Fruit fly (Drosophila melanogaster) whole organism, embryonic: ENCODE measurements around the gene CG32313.

Experiments
- BEAF-32 ChIP-seq: fragments of 200-800 bp; sonication (Bioruptor generic); optimal IDR thresholded peaks from 3 replicates; lab custom pipeline; 2017; ENCODE audit warnings: missing biosample characterization, missing genetic modification characterization, mild to moderate bottlenecking, moderate library complexity, missing genetic modification reagents
- CG10267 ChIP-seq: fragments of 200-800 bp; sonication (Bioruptor generic); optimal IDR thresholded peaks from 2 replicates; lab custom pipeline; 2018; ENCODE audit warnings: missing biosample characterization, mild to moderate bottlenecking, missing genetic modification characterization, moderate library complexity
- CG10959 ChIP-seq: fragments of 200-800 bp; sonication (Bioruptor generic); IDR thresholded peaks from 2 replicates; pipeline ENCODE4 v1.3.6; 2022; ENCODE audit warnings: missing biosample characterization, missing genetic modification characterization
- CG1233 ChIP-seq: fragments of 200-800 bp; sonication (Bioruptor generic); optimal IDR thresholded peaks from 4 replicates; lab custom pipeline; 2018; ENCODE audit warnings: missing biosample characterization, mild to moderate bottlenecking, missing genetic modification characterization
- CG12391 ChIP-seq: fragments of 200-800 bp; sonication (Bioruptor generic); optimal IDR thresholded peaks from 3 replicates; lab custom pipeline; 2018; ENCODE audit warnings: missing biosample characterization, mild to moderate bottlenecking, missing genetic modification characterization, moderate library complexity
- CG12659 ChIP-seq: fragments of 200-800 bp; sonication (Bioruptor generic); optimal IDR thresholded peaks from 3 replicates; lab custom pipeline; 2017; ENCODE audit warnings: mild to moderate bottlenecking, missing biosample characterization, missing genetic modification reagents, missing genetic modification characterization
- CG14667 ChIP-seq: fragments of 200-800 bp; sonication (Bioruptor generic); IDR thresholded peaks from 2 replicates; pipeline ENCODE4 v1.3.6; 2022; ENCODE audit warnings: missing biosample characterization, missing genetic modification characterization
- CG16813 ChIP-seq: fragments of 200-800 bp; sonication (Bioruptor generic); IDR thresholded peaks from 3 replicates; pipeline ENCODE4 v1.3.6; 2022; ENCODE audit warnings: missing biosample characterization, missing genetic modification characterization; ENCODE audit not compliant: partially characterized antibody
- CG17186 ChIP-seq: fragments of 200-800 bp; sonication (Bioruptor generic); optimal IDR thresholded peaks from 3 replicates; lab custom pipeline; 2017; ENCODE audit warnings: missing biosample characterization, missing genetic modification reagents, missing genetic modification characterization
- CG17829 ChIP-seq: fragments of 200-800 bp; optimal IDR thresholded peaks from 2 replicates; lab custom pipeline; 2019; ENCODE audit warnings: missing biosample characterization, mild to moderate bottlenecking, missing genetic modification characterization, moderate library complexity
- CG18011 ChIP-seq: fragments of 200-800 bp; sonication (Bioruptor generic); optimal IDR thresholded peaks from 2 replicates; lab custom pipeline; 2017; ENCODE audit warnings: missing biosample characterization, missing genetic modification characterization, mild to moderate bottlenecking, moderate library complexity, missing genotype
- CG2889 ChIP-seq: fragments of 200-800 bp; sonication (Bioruptor generic); IDR thresholded peaks from 3 replicates; pipeline ENCODE4 v1.3.6; 2022; ENCODE audit warnings: missing biosample characterization, missing genetic modification characterization
- CG31388 ChIP-seq: fragments of 200-800 bp; sonication (Bioruptor generic); optimal IDR thresholded peaks from 2 replicates; lab custom pipeline; 2016; ENCODE audit warnings: missing biosample characterization, missing genetic modification characterization
- CG33213 ChIP-seq: fragments of 200-800 bp; sonication (Bioruptor generic); optimal IDR thresholded peaks from 3 replicates; lab custom pipeline; 2016; ENCODE audit warnings: missing biosample characterization, missing genetic modification characterization
- CG3726 ChIP-seq: fragments of 200-800 bp; sonication (Bioruptor generic); IDR thresholded peaks from 3 replicates; pipeline ENCODE4, ENCODE4 v1.3.6; 2022; ENCODE audit warnings: missing biosample characterization, missing genetic modification characterization
- CG42726 ChIP-seq: fragments of 200-800 bp; sonication (Bioruptor generic); IDR thresholded peaks from 2 replicates; pipeline ENCODE4 v1.3.6; 2022; ENCODE audit warnings: missing biosample characterization, missing genetic modification characterization; ENCODE audit not compliant: partially characterized antibody
- CG4360 ChIP-seq: fragments of 200-800 bp; sonication (Bioruptor generic); IDR thresholded peaks from 2 replicates; pipeline ENCODE4 v1.3.6; 2022; ENCODE audit warnings: missing biosample characterization, missing genetic modification characterization
- CG6254 ChIP-seq: fragments of 200-800 bp; sonication (Bioruptor generic); optimal IDR thresholded peaks from 3 replicates; lab custom pipeline; 2017; ENCODE audit warnings: mild to moderate bottlenecking, missing biosample characterization, missing genetic modification reagents, missing genetic modification characterization
- CG6765 ChIP-seq: fragments of 200-800 bp; sonication (Bioruptor generic); optimal IDR thresholded peaks from 3 replicates; lab custom pipeline; 2017; ENCODE audit warnings: missing biosample characterization, mild to moderate bottlenecking, missing genetic modification characterization
- CG6791 ChIP-seq: fragments of 200-800 bp; sonication (Bioruptor generic); IDR thresholded peaks from 3 replicates; pipeline ENCODE4 v1.3.6; 2022; ENCODE audit warnings: missing biosample characterization, missing genetic modification characterization; ENCODE audit not compliant: partially characterized antibody
- CG7987 ChIP-seq: fragments of 200-800 bp; sonication (Bioruptor generic); optimal IDR thresholded peaks from 2 replicates; lab custom pipeline; 2018; ENCODE audit warnings: missing biosample characterization, mild to moderate bottlenecking, missing genetic modification characterization, moderate library complexity
- CTCF ChIP-seq: fragments of 200-800 bp; sonication (Bioruptor generic); optimal IDR thresholded peaks from 2 replicates; lab custom pipeline; 2017; ENCODE audit warnings: missing biosample characterization, mild to moderate bottlenecking, missing genetic modification characterization, moderate library complexity
- CoRest ChIP-seq: fragments of 200-800 bp; sonication (Bioruptor generic); optimal IDR thresholded peaks from 3 replicates; lab custom pipeline; 2018; ENCODE audit warnings: missing biosample characterization, mild to moderate bottlenecking, missing genetic modification characterization, moderate library complexity
- Dbx ChIP-seq: fragments of 200-800 bp; sonication (Bioruptor generic); IDR thresholded peaks from 3 replicates; pipeline ENCODE4 v1.3.6; 2022; ENCODE audit warnings: missing biosample characterization, missing genetic modification characterization
- Dip3 ChIP-seq: fragments of 200-800 bp; sonication (Bioruptor generic); optimal IDR thresholded peaks from 3 replicates; lab custom pipeline; 2016; ENCODE audit warnings: missing biosample characterization, missing genetic modification characterization
- HLHmδ ChIP-seq: fragments of 200-800 bp; sonication (Bioruptor generic); optimal IDR thresholded peaks from 2 replicates; lab custom pipeline; 2018; ENCODE audit warnings: missing biosample characterization, mild to moderate bottlenecking, missing genetic modification characterization, moderate library complexity
- Hmr ChIP-seq: fragments of 200-800 bp; sonication (Bioruptor generic); optimal IDR thresholded peaks from 3 replicates; lab custom pipeline; 2017; ENCODE audit warnings: mild to moderate bottlenecking, missing biosample characterization, missing genetic modification reagents, missing genetic modification characterization
- Hr51 ChIP-seq, 2 experiments: fragments of 200-800 bp; sonication (Bioruptor generic); optimal IDR thresholded peaks; 2 replicates in 1 of 2; 3 replicates in 1 of 2; lab custom pipeline; 2016 to 2018; ENCODE audit warnings: missing biosample characterization in 2 of 2, missing genetic modification characterization in 2 of 2, mild to moderate bottlenecking in 1 of 2, moderate library complexity in 1 of 2
- Lim3 ChIP-seq: fragments of 200-800 bp; sonication (Bioruptor generic); IDR thresholded peaks from 2 replicates; pipeline ENCODE4 v1.3.6; 2022; ENCODE audit warnings: missing biosample characterization, missing genetic modification characterization
- Med ChIP-seq: fragments of 200-800 bp; sonication (Bioruptor generic); peaks from one replicate; lab custom pipeline; 2016; ENCODE audit warnings: missing biosample characterization, missing genetic modification characterization, mild to moderate bottlenecking, inconsistent platforms, moderate library complexity
- Nf-YB ChIP-seq: fragments of 200-800 bp; sonication (Bioruptor generic); optimal IDR thresholded peaks from 3 replicates; lab custom pipeline; 2019; ENCODE audit warnings: missing biosample characterization, mild to moderate bottlenecking, missing genetic modification characterization, moderate library complexity
- Rfx ChIP-seq: fragments of 200-800 bp; sonication (Bioruptor generic); IDR thresholded peaks from 2 replicates; pipeline ENCODE4 v1.3.6; 2022; ENCODE audit warnings: missing biosample characterization, missing genetic modification characterization
- Sin3A ChIP-seq: fragments of >200 bp; optimal IDR thresholded peaks from 2 replicates; lab custom pipeline; 2018
- Usf ChIP-seq: fragments of 200-800 bp; sonication (Bioruptor generic); optimal IDR thresholded peaks from 2 replicates; lab custom pipeline; 2017; ENCODE audit warnings: missing genotype, missing biosample characterization, missing genetic modification characterization
- cas ChIP-seq: fragments of 200-800 bp; sonication (Bioruptor generic); IDR thresholded peaks from 2 replicates; pipeline ENCODE4 v1.3.6; 2022; ENCODE audit warnings: missing biosample characterization, missing genetic modification characterization
- ftz-f1 ChIP-seq: fragments of 200-800 bp; sonication (Bioruptor generic); optimal IDR thresholded peaks from 2 replicates; lab custom pipeline; 2016; ENCODE audit warnings: missing biosample characterization, missing genetic modification characterization
- gfzf ChIP-seq: fragments of 200-800 bp; sonication (Bioruptor generic); optimal IDR thresholded peaks from 2 replicates; lab custom pipeline; 2016; ENCODE audit warnings: missing biosample characterization, mild to moderate bottlenecking, missing genetic modification characterization, moderate library complexity
- gt ChIP-seq: fragments of 200-800 bp; sonication (Bioruptor generic); IDR thresholded peaks from 2 replicates; pipeline ENCODE4 v1.3.6; 2022; ENCODE audit warnings: missing biosample characterization, missing genetic modification characterization
- kni ChIP-seq: fragments of 200-800 bp; sonication (Bioruptor generic); optimal IDR thresholded peaks from 3 replicates; lab custom pipeline; 2017; ENCODE audit warnings: mild to moderate bottlenecking, missing biosample characterization, missing genetic modification reagents, missing genetic modification characterization
- knrl ChIP-seq: fragments of 200-800 bp; sonication (Bioruptor generic); IDR thresholded peaks from 3 replicates; pipeline ENCODE4 v1.3.6; 2022; ENCODE audit warnings: missing biosample characterization, missing genetic modification characterization; ENCODE audit not compliant: partially characterized antibody
- nom ChIP-seq: fragments of 200-800 bp; sonication (Bioruptor generic); optimal IDR thresholded peaks from 2 replicates; lab custom pipeline; 2017; ENCODE audit warnings: missing biosample characterization, missing genetic modification characterization, mild to moderate bottlenecking, moderate library complexity, missing genetic modification reagents
- p53 ChIP-seq: fragments of 200-800 bp; sonication (Bioruptor generic); optimal IDR thresholded peaks from 2 replicates; lab custom pipeline; 2016; ENCODE audit warnings: missing biosample characterization, missing genetic modification characterization
- pfk ChIP-seq: fragments of 200-800 bp; sonication (Bioruptor generic); optimal IDR thresholded peaks from 2 replicates; lab custom pipeline; 2018; ENCODE audit warnings: missing biosample characterization, mild to moderate bottlenecking, missing genetic modification characterization, moderate library complexity
- pum ChIP-seq: fragments of 200-800 bp; sonication (Bioruptor generic); optimal IDR thresholded peaks from 2 replicates; lab custom pipeline; 2016; ENCODE audit warnings: missing biosample characterization, missing genetic modification characterization
- sisA ChIP-seq: fragments of 200-800 bp; sonication (Bioruptor generic); IDR thresholded peaks from 2 replicates; pipeline ENCODE4 v1.3.6; 2022; ENCODE audit warnings: missing biosample characterization, missing genetic modification characterization
- trem ChIP-seq: fragments of 200-800 bp; optimal IDR thresholded peaks from 3 replicates; lab custom pipeline; 2019; ENCODE audit warnings: missing biosample characterization, mild to moderate bottlenecking, missing genetic modification characterization, moderate library complexity
- unc-4 ChIP-seq: fragments of 200-800 bp; sonication (Bioruptor generic); IDR thresholded peaks from 2 replicates; pipeline ENCODE4 v1.3.6; 2022; ENCODE audit warnings: missing biosample characterization, missing genetic modification characterization; ENCODE audit not compliant: partially characterized antibody
- zen ChIP-seq: fragments of 200-800 bp; sonication (Bioruptor generic); optimal IDR thresholded peaks from 3 replicates; lab custom pipeline; 2018; ENCODE audit warnings: missing biosample characterization, mild to moderate bottlenecking, missing genetic modification characterization, moderate library complexity

CG32313 gene

dm6 chr3L:1577338-1577737, 31.8 kb upstream of the CG32313 start (continued):
- TF ChIP-seq unc-4 (GFP tag; lab: Robert Waterston, UW) (no peak), cas (GFP tag; lab: Robert Waterston, UW) (no peak), Dbx (GFP tag; lab: Robert Waterston, UW) (no peak), CG14667 (GFP tag; lab: Robert Waterston, UW) (no peak)

- TF ChIP-seq CG2889 (GFP tag; lab: Robert Waterston, UW) (no peak), ftz-f1 (GFP tag; lab: Kevin White, UChicago) (no peak), CG17186 (peak; percentile 1), p53 (no peak), Hmr (GFP tag; lab: Kevin White, UChicago) (peak; percentile 71), knrl (GFP tag; lab: Robert Waterston, UW) (peak; percentile 21; the same call in 1 of the 3 replicates), pum (GFP tag; lab: Kevin White, UChicago) (no peak), CG7987 (no peak), CG12659 (GFP tag; lab: Kevin White, UChicago) (peak; percentile 48), CG12391 (tag; lab: Kevin White, UChicago) (peak; percentile 26), CTCF (GFP tag; lab: Kevin White, UChicago) (peak; percentile 28), CoRest (tag; lab: Kevin White, UChicago) (peak; percentile 60), pfk (GFP tag; lab: Kevin White, UChicago) (no peak), Nf-YB (GFP tag; lab: Kevin White, UChicago) (no peak), CG10959 (GFP tag; lab: Robert Waterston, UW) (no peak), Sin3A (lab: Kevin White, UChicago) (peak; percentile 18), CG16813 (GFP tag; lab: Robert Waterston, UW) (no peak), Lim3 (GFP tag; lab: Robert Waterston, UW) (no peak), CG31388 (GFP tag; lab: Kevin White, UChicago) (no peak), kni (GFP tag; lab: Kevin White, UChicago) (no peak), gfzf (GFP tag; lab: Kevin White, UChicago) (peak; percentile 98), Med (GFP tag; lab: Kevin White, UChicago) (peak; percentile 87), CG17829 (tag; lab: Kevin White, UChicago) (peak; percentile 25), zen (tag; lab: Kevin White, UChicago) (peak; percentile 31), CG4360 (GFP tag; lab: Robert Waterston, UW) (peak; percentile 88), CG6765 (GFP tag; lab: Kevin White, UChicago) (no peak), gt (GFP tag; lab: Robert Waterston, UW) (no peak), CG18011 (no peak), CG33213 (GFP tag; lab: Kevin White, UChicago) (peak; percentile 76), trem (tag; lab: Kevin White, UChicago) (peak; percentile 66), Rfx (GFP tag; lab: Robert Waterston, UW) (0 out of 2 replicates have a peak, but pooled peaks have one; percentile 15), CG10267 (peak; percentile 77), HLHmδ (GFP tag; lab: Kevin White, UChicago) (no peak), CG6254 (GFP tag; lab: Kevin White, UChicago) (no peak), CG6791 (GFP tag; lab: Robert Waterston, UW) (no peak), Hr51 (GFP tag; optimal IDR thresholded peaks at IDR 0.05; lab: Kevin White, UChicago) (no peak), sisA (GFP tag; lab: Robert Waterston, UW) (no peak), CG3726 (GFP tag; lab: Robert Waterston, UW) (no peak), BEAF-32 (peak; percentile 34), nom (peak; percentile 58), Usf (GFP tag; lab: Kevin White, UChicago) (no peak), Dip3 (GFP tag; lab: Kevin White, UChicago) (no peak), CG42726 (GFP tag; lab: Robert Waterston, UW) (0 out of 2 replicates have a peak, but pooled peaks have one; percentile 20), CG1233 (GFP tag; lab: Kevin White, UChicago) (no peak)
These were observed 31.1 kb upstream of the CG32313 start, which contains the start of gene CG13917 for dm6 chr3L:1576489-1577106. TSS of gene CG13917 (plus strand) at chr3L:1576699.
